Fruit fly (Drosophila melanogaster) whole organism, embryonic: ENCODE measurements around the gene UQCR-14L.

Experiments
- Atf-2 ChIP-seq: fragments of 200-800 bp; sonication (Bioruptor generic); optimal IDR thresholded peaks from 2 replicates; lab custom pipeline; 2016; ENCODE audit warnings: missing biosample characterization, missing genetic modification characterization
- Atf3 ChIP-seq: fragments of 200-800 bp; sonication (Bioruptor generic); optimal IDR thresholded peaks from 3 replicates; lab custom pipeline; 2016; ENCODE audit warnings: missing biosample characterization, missing genetic modification characterization
- Bgb ChIP-seq: fragments of 200-800 bp; sonication (Bioruptor generic); IDR thresholded peaks from 2 replicates; pipeline ENCODE4 v1.3.6; 2022; ENCODE audit warnings: missing biosample characterization, missing genetic modification characterization; ENCODE audit not compliant: partially characterized antibody
- CG10565 ChIP-seq: fragments of 200-800 bp; sonication (Bioruptor generic); optimal IDR thresholded peaks from 3 replicates; lab custom pipeline; 2016; ENCODE audit warnings: missing biosample characterization, mild to moderate bottlenecking, missing genetic modification characterization
- CG11247 ChIP-seq: fragments of 200-800 bp; sonication (Bioruptor generic); IDR thresholded peaks from 2 replicates; pipeline ENCODE4 v1.3.6; 2022; ENCODE audit warnings: missing biosample characterization, missing genetic modification characterization
- CG11456 ChIP-seq: fragments of 200-800 bp; sonication (Bioruptor generic); IDR thresholded peaks from 3 replicates; pipeline ENCODE4 v1.3.6; 2022; ENCODE audit warnings: missing biosample characterization, missing genetic modification characterization
- CG13775 ChIP-seq: fragments of 200-800 bp; sonication (Bioruptor generic); optimal IDR thresholded peaks from 3 replicates; lab custom pipeline; 2017; ENCODE audit warnings: missing biosample characterization, mild to moderate bottlenecking, missing genetic modification characterization
- CG15073 ChIP-seq: fragments of 200-800 bp; sonication (Bioruptor generic); optimal IDR thresholded peaks from 2 replicates; lab custom pipeline; 2016; ENCODE audit warnings: missing biosample characterization, missing genetic modification characterization
- CG16779 ChIP-seq: fragments of 200-800 bp; sonication (Bioruptor generic); IDR thresholded peaks from 2 replicates; pipeline ENCODE4 v1.3.6; 2022; ENCODE audit warnings: missing biosample characterization, missing genetic modification characterization
- CG16863 ChIP-seq: fragments of 200-800 bp; sonication (Bioruptor generic); optimal IDR thresholded peaks from 3 replicates; lab custom pipeline; 2016; ENCODE audit warnings: missing biosample characterization, missing genetic modification characterization
- CG17186 ChIP-seq: fragments of 200-800 bp; sonication (Bioruptor generic); optimal IDR thresholded peaks from 3 replicates; lab custom pipeline; 2017; ENCODE audit warnings: missing biosample characterization, missing genetic modification reagents, missing genetic modification characterization
- CG17359 ChIP-seq: fragments of 200-800 bp; sonication (Bioruptor generic); optimal IDR thresholded peaks from 3 replicates; lab custom pipeline; 2018; ENCODE audit warnings: missing biosample characterization, mild to moderate bottlenecking, missing genetic modification characterization, moderate library complexity
- CG2199 ChIP-seq: fragments of 200-800 bp; sonication (Bioruptor generic); IDR thresholded peaks from 3 replicates; pipeline ENCODE4 v1.3.6; 2022; ENCODE audit warnings: missing biosample characterization, missing genetic modification characterization
- CG33213 ChIP-seq: fragments of 200-800 bp; sonication (Bioruptor generic); optimal IDR thresholded peaks from 3 replicates; lab custom pipeline; 2016; ENCODE audit warnings: missing biosample characterization, missing genetic modification characterization
- CG33557 ChIP-seq: fragments of 200-800 bp; sonication (Bioruptor generic); optimal IDR thresholded peaks from 2 replicates; lab custom pipeline; 2019; ENCODE audit warnings: missing biosample characterization, mild to moderate bottlenecking, missing genetic modification characterization, moderate library complexity
- CG4730 ChIP-seq: fragments of 200-800 bp; sonication (Bioruptor generic); IDR thresholded peaks from 2 replicates; pipeline ENCODE4 v1.3.6; 2022; ENCODE audit warnings: missing biosample characterization, missing genetic modification characterization
- CG5245 ChIP-seq: fragments of 200-800 bp; sonication (Bioruptor generic); optimal IDR thresholded peaks from 3 replicates; lab custom pipeline; 2016; ENCODE audit warnings: missing biosample characterization, missing genetic modification characterization
- CG5953 ChIP-seq: fragments of 200-800 bp; sonication (Bioruptor generic); IDR thresholded peaks from 2 replicates; pipeline ENCODE4 v1.3.6; 2022; ENCODE audit warnings: missing biosample characterization, missing genetic modification characterization
- CG7745 ChIP-seq: fragments of 200-800 bp; sonication (Bioruptor generic); optimal IDR thresholded peaks from 2 replicates; lab custom pipeline; 2018; ENCODE audit warnings: missing biosample characterization, mild to moderate bottlenecking, missing genetic modification characterization, moderate library complexity
- CG9609 ChIP-seq: fragments of 200-800 bp; sonication (Bioruptor generic); optimal IDR thresholded peaks from 3 replicates; lab custom pipeline; 2016; ENCODE audit warnings: missing biosample characterization, missing genetic modification characterization
- Chrac-16 ChIP-seq: fragments of 200-800 bp; sonication (Bioruptor generic); optimal IDR thresholded peaks from 3 replicates; lab custom pipeline; 2016; ENCODE audit warnings: missing biosample characterization, missing genetic modification characterization
- D19B ChIP-seq: fragments of 200-800 bp; sonication (Bioruptor generic); optimal IDR thresholded peaks from 2 replicates; lab custom pipeline; 2017; ENCODE audit warnings: missing biosample characterization, mild to moderate bottlenecking, missing genetic modification characterization
- Dfd ChIP-seq, 2 experiments: fragments of >200 bp; optimal IDR thresholded peaks; 2 replicates each; lab custom pipeline; 2017; ENCODE audit warnings: missing biosample characterization in 2 of 2, missing genetic modification characterization in 2 of 2
- GATAe ChIP-seq: fragments of 200-800 bp; sonication (Bioruptor generic); conservative IDR thresholded peaks from 2 replicates; pipeline ENCODE4 v1.3.6; 2022; ENCODE audit warnings: missing biosample characterization, missing genetic modification characterization
- HLHmδ ChIP-seq: fragments of 200-800 bp; sonication (Bioruptor generic); optimal IDR thresholded peaks from 2 replicates; lab custom pipeline; 2018; ENCODE audit warnings: missing biosample characterization, mild to moderate bottlenecking, missing genetic modification characterization, moderate library complexity
- Hr78 ChIP-seq, 2 experiments: fragments of 200-800 bp in 1 of 2; fragments of >200 bp in 1 of 2; sonication (Bioruptor generic) in 1 of 2; optimal IDR thresholded peaks; 2 replicates each; lab custom pipeline; 2017 to 2019; ENCODE audit warnings: missing biosample characterization in 2 of 2, missing genetic modification characterization in 2 of 2, mild to moderate bottlenecking in 1 of 2, moderate library complexity in 1 of 2
- MBD-R2 ChIP-seq: fragments of 200-800 bp; sonication (Bioruptor generic); IDR thresholded peaks from 2 replicates; pipeline ENCODE4 v1.3.6; 2022; ENCODE audit warnings: missing biosample characterization, missing genetic modification characterization
- MTF-1 ChIP-seq: fragments of 200-800 bp; sonication (Bioruptor generic); optimal IDR thresholded peaks from 2 replicates; lab custom pipeline; 2018; ENCODE audit warnings: missing biosample characterization, mild to moderate bottlenecking, missing genetic modification characterization, borderline replicate concordance
- ara ChIP-seq: fragments of 200-800 bp; sonication (Bioruptor generic); IDR thresholded peaks from 2 replicates; pipeline ENCODE4 v1.3.6; 2022; ENCODE audit warnings: missing biosample characterization, missing genetic modification characterization
- bowl ChIP-seq: fragments of 200-800 bp; sonication (Bioruptor generic); IDR thresholded peaks from 2 replicates; pipeline ENCODE4 v1.3.6; 2022; ENCODE audit warnings: missing biosample characterization, missing genetic modification characterization
- cg ChIP-seq: fragments of 200-800 bp; sonication (Bioruptor generic); optimal IDR thresholded peaks from 3 replicates; lab custom pipeline; 2019; ENCODE audit warnings: missing biosample characterization, mild to moderate bottlenecking, missing genetic modification characterization, moderate library complexity
- chinmo ChIP-seq: fragments of 200-800 bp; sonication (Bioruptor generic); IDR thresholded peaks from 4 replicates; pipeline ENCODE4 v1.3.6; 2022; ENCODE audit warnings: missing biosample characterization, missing genetic modification characterization; ENCODE audit not compliant: partially characterized antibody
- chn ChIP-seq: fragments of 200-800 bp; sonication (Bioruptor generic); optimal IDR thresholded peaks from 2 replicates; lab custom pipeline; 2016; ENCODE audit warnings: missing biosample characterization, missing genetic modification characterization
- ci ChIP-seq: fragments of 200-800 bp; sonication (Bioruptor generic); IDR thresholded peaks from 3 replicates; pipeline ENCODE4 v1.3.6; 2022; ENCODE audit warnings: missing biosample characterization, missing genetic modification characterization
- dan ChIP-seq: fragments of 200-800 bp; sonication (Bioruptor generic); IDR thresholded peaks from 2 replicates; pipeline ENCODE4 v1.3.6; 2022; ENCODE audit warnings: missing biosample characterization, missing genetic modification characterization
- eve ChIP-seq, 2 experiments: fragments of >200 bp; optimal IDR thresholded peaks; 2 replicates each; lab custom pipeline; 2017; ENCODE audit warnings: missing biosample characterization in 2 of 2, missing genetic modification characterization in 2 of 2
- fd96Cb ChIP-seq: fragments of 200-800 bp; sonication (Bioruptor generic); optimal IDR thresholded peaks from 2 replicates; lab custom pipeline; 2018; ENCODE audit warnings: missing biosample characterization, mild to moderate bottlenecking, missing genetic modification characterization, moderate library complexity
- grn ChIP-seq: fragments of 200-800 bp; sonication (Bioruptor generic); optimal IDR thresholded peaks from 3 replicates; lab custom pipeline; 2017; ENCODE audit warnings: missing biosample characterization, missing genetic modification characterization
- gt ChIP-seq: fragments of 200-800 bp; sonication (Bioruptor generic); IDR thresholded peaks from 2 replicates; pipeline ENCODE4 v1.3.6; 2022; ENCODE audit warnings: missing biosample characterization, missing genetic modification characterization
- her ChIP-seq: fragments of 200-800 bp; sonication (Bioruptor generic); optimal IDR thresholded peaks from 2 replicates; lab custom pipeline; 2016; ENCODE audit warnings: missing biosample characterization, missing genetic modification characterization
- kni ChIP-seq: fragments of 200-800 bp; sonication (Bioruptor generic); optimal IDR thresholded peaks from 3 replicates; lab custom pipeline; 2017; ENCODE audit warnings: mild to moderate bottlenecking, missing biosample characterization, missing genetic modification reagents, missing genetic modification characterization
- mirr ChIP-seq: fragments of 200-800 bp; sonication (Bioruptor generic); optimal IDR thresholded peaks from 3 replicates; lab custom pipeline; 2018; ENCODE audit warnings: missing biosample characterization, mild to moderate bottlenecking, missing genetic modification characterization
- scrt ChIP-seq: fragments of 200-800 bp; sonication (Bioruptor generic); optimal IDR thresholded peaks from 2 replicates; lab custom pipeline; 2018; ENCODE audit warnings: missing biosample characterization, mild to moderate bottlenecking, missing genetic modification characterization, moderate library complexity
- sd ChIP-seq: fragments of 200-800 bp; sonication (Bioruptor generic); optimal IDR thresholded peaks from 3 replicates; lab custom pipeline; 2018; ENCODE audit warnings: missing biosample characterization, mild to moderate bottlenecking, missing genetic modification characterization, moderate library complexity
- sim ChIP-seq: fragments of 200-800 bp; sonication (Bioruptor generic); IDR thresholded peaks from 2 replicates; pipeline ENCODE4 v1.3.6; 2022; ENCODE audit warnings: missing biosample characterization, missing genetic modification characterization
- slbo ChIP-seq: fragments of 200-800 bp; sonication (Bioruptor generic); IDR thresholded peaks from 2 replicates; pipeline ENCODE4 v1.3.6; 2022; ENCODE audit warnings: missing biosample characterization, missing genetic modification characterization
- stc ChIP-seq: fragments of 200-800 bp; sonication (Bioruptor generic); IDR thresholded peaks from 2 replicates; pipeline ENCODE4 v1.3.6; 2022; ENCODE audit warnings: missing biosample characterization, missing genetic modification characterization
- tll ChIP-seq, 2 experiments: fragments of 200-800 bp in 1 of 2; fragments of >200 bp in 1 of 2; sonication (Bioruptor generic) in 1 of 2; optimal IDR thresholded peaks; 2 replicates each; lab custom pipeline; 2017 to 2019; ENCODE audit warnings: missing biosample characterization in 2 of 2, missing genetic modification characterization in 2 of 2, mild to moderate bottlenecking in 1 of 2, moderate library complexity in 1 of 2
- tna ChIP-seq: fragments of 200-800 bp; sonication (Bioruptor generic); IDR thresholded peaks from 2 replicates; pipeline ENCODE4 v1.3.6; 2022; ENCODE audit warnings: missing biosample characterization, missing genetic modification characterization; ENCODE audit not compliant: partially characterized antibody

UQCR-14L gene

DNA sequence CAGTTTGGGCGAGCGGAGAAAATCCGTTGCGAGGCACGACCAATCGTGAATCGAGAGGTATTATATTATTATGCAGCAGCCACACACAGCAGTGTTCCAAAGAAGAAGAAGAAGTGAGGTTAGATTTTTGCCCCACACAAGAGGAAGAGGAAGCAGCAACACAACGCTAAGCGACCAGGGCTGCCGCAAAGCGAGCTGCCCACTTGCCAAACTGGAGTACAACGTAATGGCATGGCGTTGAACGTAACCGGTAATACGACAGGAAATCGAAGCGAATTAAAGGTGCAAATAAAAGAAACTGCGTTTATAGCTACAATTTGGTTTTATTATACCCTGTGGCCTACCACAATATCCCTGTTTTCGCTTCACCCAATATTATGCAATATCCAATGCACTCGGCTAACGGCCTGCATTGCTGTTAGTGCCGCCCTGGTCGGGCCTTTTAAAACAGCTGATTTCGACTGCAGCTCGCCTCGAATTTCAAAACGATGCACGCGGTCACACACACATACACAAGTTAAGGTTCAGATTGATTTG, 41.7 kb downstream of the UQCR-14L start (continued):
- TF ChIP-seq CG16779 (GFP tag; lab: Robert Waterston, UW) (no peak), CG15073 (GFP tag; lab: Kevin White, UChicago) (no peak), dan (GFP tag; lab: Robert Waterston, UW) (peak; percentile 38; the same call in 1 of the 2 replicates), CG33557 (GFP tag; lab: Kevin White, UChicago) (peak; percentile 87), chn (GFP tag; lab: Kevin White, UChicago) (peak; percentile 85), CG2199 (GFP tag; lab: Robert Waterston, UW) (peak; percentile 75; the same call in 2 of the 3 replicates), D19B (peak; percentile 56), HLHmδ (peak; percentile 33), CG17359 (tag; lab: Kevin White, UChicago) (peak; percentile 49), CG10565 (GFP tag; lab: Kevin White, UChicago) (no peak), Bgb (peak; percentile 39; the same call in 1 of the 2 replicates), CG7745 (tag; lab: Kevin White, UChicago) (no peak), CG11247 (GFP tag; lab: Robert Waterston, UW) (peak; percentile 39), CG17186 (GFP tag; lab: Kevin White, UChicago) (peak; percentile 51), Atf3 (GFP tag; lab: Kevin White, UChicago) (peak; percentile 71), sd (tag; lab: Kevin White, UChicago) (peak; percentile 81), gt (GFP tag; lab: Robert Waterston, UW) (peak; percentile 75), kni (GFP tag; lab: Kevin White, UChicago) (peak; percentile 93), CG5953 (GFP tag; lab: Robert Waterston, UW) (peak; percentile 51; the same call in 1 of the 2 replicates), CG33213 (peak; percentile 45), Dfd (GFP tag; optimal IDR thresholded peaks at IDR 0.05; lab: Kevin White, UChicago) (no peak), fd96Cb (tag; lab: Kevin White, UChicago) (peak; percentile 53), cg (GFP tag; lab: Kevin White, UChicago) (no peak), MTF-1 (GFP tag; lab: Kevin White, UChicago) (peak; percentile 52), tna (GFP tag; lab: Robert Waterston, UW) (no peak), sim (GFP tag; lab: Robert Waterston, UW) (0 out of 2 replicates have a peak, but pooled peaks have one; percentile 9), mirr (GFP tag; lab: Kevin White, UChicago) (peak; percentile 83), stc (GFP tag; lab: Robert Waterston, UW) (0 out of 2 replicates have a peak, but pooled peaks have one; percentile 38), CG11456 (GFP tag; lab: Robert Waterston, UW) (peak; percentile 74; the same call in 2 of the 3 replicates), eve (GFP tag; optimal IDR thresholded peaks at IDR 0.05; lab: Kevin White, UChicago) (peak in 1 of 2 experiments; percentile 41), scrt (GFP tag; lab: Kevin White, UChicago) (peak; percentile 76), CG13775 (peak; percentile 83), chinmo (peak; percentile 92; the same call in 3 of the 4 replicates), her (GFP tag; lab: Kevin White, UChicago) (peak; percentile 71), GATAe (GFP tag; lab: Robert Waterston, UW) (no peak), grn (GFP tag; lab: Kevin White, UChicago) (peak; percentile 44), ara (GFP tag; lab: Robert Waterston, UW) (peak; percentile 64), CG9609 (GFP tag; lab: Kevin White, UChicago) (peak; percentile 74), CG5245 (GFP tag; lab: Kevin White, UChicago) (peak; percentile 50), Hr78 (GFP tag; optimal IDR thresholded peaks at IDR 0.05; lab: Kevin White, UChicago) (peak in 1 of 2 experiments; percentile 24), CG16863 (GFP tag; lab: Kevin White, UChicago) (peak; percentile 64), slbo (peak; percentile 69), ci (GFP tag; lab: Robert Waterston, UW) (peak; percentile 80), tll (GFP tag; optimal IDR thresholded peaks at IDR 0.05; lab: Kevin White, UChicago) (no peak), CG4730 (GFP tag; lab: Robert Waterston, UW) (peak; percentile 61), bowl (GFP tag; lab: Robert Waterston, UW) (0 out of 2 replicates have a peak, but pooled peaks have one; percentile 38), MBD-R2 (peak; percentile 64), Chrac-16 (GFP tag; lab: Kevin White, UChicago) (peak; percentile 79), Atf-2 (peak; percentile 65)
